Worm (Caenorhabditis elegans) whole organism, young adult: ENCODE measurements around the gene C11E4.7.

Source experiments
- F10E7.11 ChIP-seq: sonication (generic microtip); optimal IDR thresholded peaks from 2 replicates; lab custom pipeline; 2017; ENCODE audit warnings: mild to moderate bottlenecking, missing genetic modification characterization, moderate library complexity, missing compliant biosample characterization
- F49E8.2 ChIP-seq: sonication (generic microtip); optimal IDR thresholded peaks from 3 replicates; lab custom pipeline; 2017; ENCODE audit warnings: missing genetic modification characterization, mild to moderate bottlenecking, missing compliant biosample characterization, antibody characterized with exemption, moderate library complexity; ENCODE audit not compliant: insufficient read depth
- F55B11.4 ChIP-seq: sonication (generic microtip); optimal IDR thresholded peaks from 2 replicates; lab custom pipeline; 2016; ENCODE audit warnings: missing compliant biosample characterization, missing genetic modification characterization, borderline replicate concordance; ENCODE audit not compliant: insufficient read depth
- ama-1 ChIP-seq, 3 experiments: fragments of 150-350 bp in 1 of 3; sonication (generic microtip) in 2 of 3; optimal IDR thresholded peaks; 2 replicates each; lab custom pipeline; 2014 to 2018; ENCODE audit warnings: missing biosample characterization in 2 of 3, missing genetic modification characterization in 2 of 3, missing genetic modification reagents in 2 of 3
- aptf-2 ChIP-seq: fragments of 200-800 bp; sonication (Bioruptor generic); conservative IDR thresholded peaks from 2 replicates; pipeline ENCODE4 v1.3.6; 2022; ENCODE audit warnings: missing genetic modification reagents, missing genetic modification characterization, missing compliant biosample characterization
- attf-5 ChIP-seq: fragments of 200-800 bp; sonication (Bioruptor generic); optimal IDR thresholded peaks from 2 replicates; lab custom pipeline; 2018; ENCODE audit warnings: mild to moderate bottlenecking, missing genetic modification characterization, missing compliant biosample characterization
- cebp-2 ChIP-seq: fragments of 200-800 bp; sonication (Bioruptor generic); IDR thresholded peaks from 2 replicates; pipeline ENCODE4 v1.3.6; 2022; ENCODE audit warnings: missing genetic modification characterization, missing compliant biosample characterization
- ceh-100 ChIP-seq: fragments of 200-800 bp; sonication (Bioruptor generic); IDR thresholded peaks from 2 replicates; pipeline ENCODE4 v1.3.6; 2022; ENCODE audit warnings: missing genetic modification reagents, missing genetic modification characterization, missing compliant biosample characterization
- chd-7 ChIP-seq: sonication (generic microtip); optimal IDR thresholded peaks from 2 replicates; lab custom pipeline; 2016; ENCODE audit warnings: mild to moderate bottlenecking, missing genetic modification characterization, moderate library complexity, missing compliant biosample characterization
- die-1 ChIP-seq: sonication (generic microtip); optimal IDR thresholded peaks from 2 replicates; lab custom pipeline; 2016; ENCODE audit warnings: missing genotype, mild to moderate bottlenecking, missing genetic modification characterization, missing compliant biosample characterization
- dox-1 ChIP-seq: fragments of 200-800 bp; sonication (Bioruptor generic); IDR thresholded peaks from 2 replicates; pipeline ENCODE4 v1.3.6; 2022; ENCODE audit warnings: missing genetic modification reagents, missing genetic modification characterization, missing compliant biosample characterization
- egl-44 ChIP-seq: fragments of 200-800 bp; sonication (Bioruptor generic); IDR thresholded peaks from 2 replicates; pipeline ENCODE4 v1.3.6; 2022; ENCODE audit warnings: missing genetic modification reagents, missing genetic modification characterization, missing compliant biosample characterization
- ekl-4 ChIP-seq: fragments of 200-800 bp; sonication (Bioruptor generic); IDR thresholded peaks from 2 replicates; pipeline ENCODE4 v1.3.6; 2022; ENCODE audit warnings: missing genetic modification reagents, missing genetic modification characterization, missing compliant biosample characterization
- hlh-12 ChIP-seq: sonication (generic microtip); optimal IDR thresholded peaks from 2 replicates; lab custom pipeline; 2016; ENCODE audit warnings: missing genetic modification characterization, missing compliant biosample characterization
- hrde-1 ChIP-seq: sonication (generic microtip); optimal IDR thresholded peaks from 2 replicates; lab custom pipeline; 2016; ENCODE audit warnings: missing genetic modification characterization, mild to moderate bottlenecking, missing compliant biosample characterization, moderate library complexity, missing genotype, missing genetic modification reagents, borderline replicate concordance
- lin-40 ChIP-seq: sonication (generic microtip); optimal IDR thresholded peaks from 2 replicates; lab custom pipeline; 2016; ENCODE audit warnings: missing genetic modification characterization, mild to moderate bottlenecking, missing compliant biosample characterization, missing genotype, missing genetic modification reagents
- lsy-27 ChIP-seq: sonication (generic microtip); optimal IDR thresholded peaks from 2 replicates; lab custom pipeline; 2017; ENCODE audit warnings: missing genetic modification characterization, mild to moderate bottlenecking, missing compliant biosample characterization, antibody characterized with exemption, missing genotype, borderline replicate concordance; ENCODE audit not compliant: insufficient read depth
- madf-10 ChIP-seq: sonication (generic microtip); optimal IDR thresholded peaks from 2 replicates; lab custom pipeline; 2016; ENCODE audit warnings: mild to moderate bottlenecking, missing genetic modification characterization, missing compliant biosample characterization
- mel-28 ChIP-seq: sonication (generic microtip); optimal IDR thresholded peaks from 2 replicates; lab custom pipeline; 2016; ENCODE audit warnings: borderline replicate concordance, mild to moderate bottlenecking, missing genetic modification characterization, missing compliant biosample characterization
- mxl-1 ChIP-seq: sonication (generic microtip); optimal IDR thresholded peaks from 2 replicates; lab custom pipeline; 2016; ENCODE audit warnings: missing genetic modification characterization, missing compliant biosample characterization
- nfya-1 ChIP-seq: sonication (generic microtip); optimal IDR thresholded peaks from 2 replicates; lab custom pipeline; 2017; ENCODE audit warnings: antibody characterized with exemption, missing compliant biosample characterization, missing genetic modification characterization, borderline replicate concordance; ENCODE audit not compliant: insufficient read depth
- nfyb-1 ChIP-seq: fragments of 200-800 bp; sonication (Bioruptor generic); IDR thresholded peaks from 2 replicates; pipeline ENCODE4 v1.3.6; 2022; ENCODE audit warnings: missing genetic modification reagents, missing genetic modification characterization, missing compliant biosample characterization
- nhr-80 ChIP-seq: sonication (generic microtip); optimal IDR thresholded peaks from 2 replicates; lab custom pipeline; 2016; ENCODE audit warnings: missing genetic modification characterization, missing compliant biosample characterization
- repo-1 ChIP-seq: sonication (generic microtip); optimal IDR thresholded peaks from 2 replicates; lab custom pipeline; 2017; ENCODE audit warnings: mild to moderate bottlenecking, missing genetic modification characterization, missing compliant biosample characterization
- sdz-38 ChIP-seq: sonication (generic microtip); optimal IDR thresholded peaks from 2 replicates; lab custom pipeline; 2016; ENCODE audit warnings: missing genotype, missing genetic modification characterization, missing compliant biosample characterization
- tbp1 ChIP-seq: fragments of 200-800 bp; sonication (Bioruptor generic); optimal IDR thresholded peaks from 2 replicates; lab custom pipeline; 2018; ENCODE audit warnings: mild to moderate bottlenecking, missing genetic modification characterization, missing compliant biosample characterization
- tlf-1 ChIP-seq: fragments of 200-800 bp; sonication (Bioruptor generic); optimal IDR thresholded peaks from 2 replicates; lab custom pipeline; 2018; ENCODE audit warnings: mild to moderate bottlenecking, missing genetic modification characterization, missing compliant biosample characterization
- unc-130 ChIP-seq: sonication (generic microtip); optimal IDR thresholded peaks from 2 replicates; lab custom pipeline; 2016; ENCODE audit warnings: missing genetic modification reagents, missing genetic modification characterization, missing compliant biosample characterization
- unc-62 ChIP-seq: fragments of 150-350 bp; optimal IDR thresholded peaks from 2 replicates; lab custom pipeline; 2014; ENCODE audit warnings: missing biosample characterization, missing genetic modification reagents, missing genetic modification characterization
- zfh-2 ChIP-seq: fragments of 200-800 bp; sonication (Bioruptor generic); conservative IDR thresholded peaks from 2 replicates; pipeline ENCODE4 v1.3.6; 2022; ENCODE audit warnings: missing genetic modification reagents, missing genetic modification characterization, missing compliant biosample characterization
- ztf-26 ChIP-seq: sonication (generic microtip); optimal IDR thresholded peaks from 2 replicates; lab custom pipeline; 2017; ENCODE audit warnings: missing genetic modification characterization, missing compliant biosample characterization

The C11E4.7 gene

ce11 chrX:9616919-9617318 is at the start of gene C11E4.7:
C11E4.7 (plus strand) TSS chrX:9617219.
- TF ChIP-seq lin-40 (peak; percentile 39), nfyb-1 (no peak), cebp-2 (GFP tag; lab: Robert Waterston, UW) (0 out of 2 replicates have a peak, but pooled peaks have one; percentile 33), ztf-26 (peak; percentile 11)

- TF ChIP-seq ama-1 (optimal IDR thresholded peaks at IDR 0.05; lab: Kevin White, UChicago) = no peak
- TF ChIP-seq ama-1 (GFP tag; optimal IDR thresholded peaks at IDR 0.05; lab: Kevin White, UChicago) = no peak
- no peak for TF ChIP-seq aptf-2 (GFP tag; lab: Robert Waterston, UW)
- no peak for TF ChIP-seq hrde-1 (tag; lab: Kevin White, UChicago)
- TF ChIP-seq ceh-100 (GFP tag; lab: Robert Waterston, UW) = no peak
- no peak for TF ChIP-seq unc-62 (GFP tag; lab: Kevin White, UChicago)
- peak; percentile 91 for TF ChIP-seq nhr-80 (tag; lab: Kevin White, UChicago)
- TF ChIP-seq, all 124 proteins: peak for 1
Measured at ce11 chrX:9568574-9568973, 48.4 kb upstream of the C11E4.7 start.

- TF ChIP-seq repo-1 (tag; lab: Kevin White, UChicago) (no peak), F10E7.11 (tag; lab: Kevin White, UChicago) (no peak), mel-28 (tag; lab: Kevin White, UChicago) (no peak)
Measured at ce11 chrX:9576928-9577327, 40.1 kb upstream of the C11E4.7 start, which contains the start of gene glb-17. glb-17 (minus strand) TSS chrX:9577028.

ce11 chrX:9584333-9584732 is 32.7 kb upstream of the C11E4.7 start, which contains the start of gene gpx-5:
gpx-5 (plus strand) TSS chrX:9584668.
- TF ChIP-seq unc-130 (GFP tag; lab: Kevin White, UChicago) (no peak), attf-5 (GFP tag; lab: Kevin White, UChicago) (no peak), F49E8.2 (no peak), nfya-1 (tag; lab: Kevin White, UChicago) (no peak), lin-40 (no peak), F55B11.4 (tag; lab: Kevin White, UChicago) (no peak), mxl-1 (tag; lab: Kevin White, UChicago) (no peak), madf-10 (tag; lab: Kevin White, UChicago) (no peak), egl-44 (no peak), aptf-2 (GFP tag; lab: Robert Waterston, UW) (no peak), F10E7.11 (tag; lab: Kevin White, UChicago) (no peak), zfh-2 (GFP tag; lab: Robert Waterston, UW) (no peak), ekl-4 (GFP tag; lab: Robert Waterston, UW) (no peak), dox-1 (GFP tag; lab: Robert Waterston, UW) (no peak), lsy-27 (tag; lab: Kevin White, UChicago) (no peak), sdz-38 (no peak), tlf-1 (GFP tag; lab: Kevin White, UChicago) (no peak), die-1 (tag; lab: Kevin White, UChicago) (no peak)
- TF ChIP-seq, all 124 proteins: peak for 0

ce11 chrX:9585584-9586166 is 31.3 kb upstream of the C11E4.7 start:
- TF ChIP-seq hlh-12 (tag; lab: Kevin White, UChicago) = no peak
- TF ChIP-seq tbp1 = no peak
- TF ChIP-seq ceh-100 (GFP tag; lab: Robert Waterston, UW) = no peak
- no peak for TF ChIP-seq chd-7
